Fruit fly (Drosophila melanogaster) whole organism, embryonic: Measurements from ENCODE around the gene CG13928.

Experiments
- ATbp ChIP-seq: fragments of 200-800 bp; sonication (Bioruptor generic); optimal IDR thresholded peaks from 2 replicates; lab custom pipeline; 2017; ENCODE audit warnings: missing biosample characterization, mild to moderate bottlenecking, missing genetic modification characterization, missing genetic modification reagents
- CG1024 ChIP-seq: fragments of 200-800 bp; sonication (Bioruptor generic); IDR thresholded peaks from 2 replicates; pipeline ENCODE4 v1.3.6; 2022; ENCODE audit warnings: missing biosample characterization, missing genetic modification characterization
- CG10321 ChIP-seq: fragments of 200-800 bp; sonication (Bioruptor generic); IDR thresholded peaks from 2 replicates; pipeline ENCODE4 v1.3.6; 2022; ENCODE audit warnings: missing biosample characterization, missing genetic modification characterization
- CG10654 ChIP-seq: fragments of 200-800 bp; sonication (Bioruptor generic); optimal IDR thresholded peaks from 2 replicates; lab custom pipeline; 2016; ENCODE audit warnings: missing biosample characterization, missing genetic modification characterization
- CG11723 ChIP-seq: fragments of 200-800 bp; sonication (Bioruptor generic); optimal IDR thresholded peaks from 2 replicates; lab custom pipeline; 2017; ENCODE audit warnings: missing biosample characterization, mild to moderate bottlenecking, missing genetic modification characterization
- CG12236 ChIP-seq: fragments of 200-800 bp; sonication (Bioruptor generic); optimal IDR thresholded peaks from 2 replicates; lab custom pipeline; 2016; ENCODE audit warnings: missing biosample characterization, missing genetic modification characterization
- CG12299 ChIP-seq: fragments of 200-800 bp; sonication (Bioruptor generic); optimal IDR thresholded peaks from 2 replicates; lab custom pipeline; 2018; ENCODE audit warnings: missing biosample characterization, mild to moderate bottlenecking, missing genetic modification characterization
- CG12391 ChIP-seq: fragments of 200-800 bp; sonication (Bioruptor generic); optimal IDR thresholded peaks from 3 replicates; lab custom pipeline; 2018; ENCODE audit warnings: missing biosample characterization, mild to moderate bottlenecking, missing genetic modification characterization, moderate library complexity
- CG17912 ChIP-seq: fragments of 200-800 bp; sonication (Bioruptor generic); optimal IDR thresholded peaks from 2 replicates; lab custom pipeline; 2018; ENCODE audit warnings: missing biosample characterization, mild to moderate bottlenecking, missing genetic modification characterization
- CG3838 ChIP-seq: fragments of 200-800 bp; sonication (Bioruptor generic); optimal IDR thresholded peaks from 3 replicates; lab custom pipeline; 2016; ENCODE audit warnings: missing biosample characterization, missing genetic modification characterization
- CG3995 ChIP-seq: fragments of 200-800 bp; sonication (Bioruptor generic); optimal IDR thresholded peaks from 3 replicates; lab custom pipeline; 2016; ENCODE audit warnings: missing biosample characterization, missing genetic modification characterization
- CG4707 ChIP-seq: fragments of 200-800 bp; sonication (Bioruptor generic); optimal IDR thresholded peaks from 2 replicates; lab custom pipeline; 2018; ENCODE audit warnings: missing biosample characterization, mild to moderate bottlenecking, missing genetic modification characterization, moderate library complexity
- CG4730 ChIP-seq: fragments of 200-800 bp; sonication (Bioruptor generic); IDR thresholded peaks from 2 replicates; pipeline ENCODE4 v1.3.6; 2022; ENCODE audit warnings: missing biosample characterization, missing genetic modification characterization
- CG4854 ChIP-seq: fragments of 200-800 bp; sonication (Bioruptor generic); optimal IDR thresholded peaks from 2 replicates; lab custom pipeline; 2016; ENCODE audit warnings: missing biosample characterization, missing genetic modification characterization, inconsistent platforms
- CG7372 ChIP-seq: fragments of 200-800 bp; sonication (Bioruptor generic); IDR thresholded peaks from 2 replicates; pipeline ENCODE4 v1.3.6; 2022; ENCODE audit warnings: missing biosample characterization, missing genetic modification characterization
- CG8290 ChIP-seq, 3 experiments: fragments of 200-800 bp; sonication (Bioruptor generic); optimal IDR thresholded peaks; 2 replicates each; lab custom pipeline; 2016 to 2019; ENCODE audit warnings: missing biosample characterization in 3 of 3, missing genetic modification characterization in 3 of 3, mild to moderate bottlenecking in 2 of 3, moderate library complexity in 1 of 3
- Chrac-16 ChIP-seq: fragments of 200-800 bp; sonication (Bioruptor generic); optimal IDR thresholded peaks from 3 replicates; lab custom pipeline; 2016; ENCODE audit warnings: missing biosample characterization, missing genetic modification characterization
- D19A ChIP-seq: fragments of 200-800 bp; optimal IDR thresholded peaks from 3 replicates; lab custom pipeline; 2019; ENCODE audit warnings: missing biosample characterization, mild to moderate bottlenecking, missing genetic modification characterization, moderate library complexity
- Dip3 ChIP-seq: fragments of 200-800 bp; sonication (Bioruptor generic); optimal IDR thresholded peaks from 3 replicates; lab custom pipeline; 2016; ENCODE audit warnings: missing biosample characterization, missing genetic modification characterization
- ERR ChIP-seq: fragments of 200-800 bp; sonication (Bioruptor generic); optimal IDR thresholded peaks from 2 replicates; lab custom pipeline; 2016; ENCODE audit warnings: missing biosample characterization, missing genetic modification characterization
- Fer1 ChIP-seq: fragments of 200-800 bp; sonication (Bioruptor generic); optimal IDR thresholded peaks from 2 replicates; lab custom pipeline; 2017; ENCODE audit warnings: missing biosample characterization, mild to moderate bottlenecking, missing genetic modification characterization
- H2.0 ChIP-seq: fragments of 200-800 bp; sonication (Bioruptor generic); IDR thresholded peaks from 2 replicates; pipeline ENCODE4 v1.3.6; 2022; ENCODE audit warnings: missing biosample characterization, missing genetic modification characterization
- Hand ChIP-seq: fragments of 200-800 bp; sonication (Bioruptor generic); optimal IDR thresholded peaks from 2 replicates; lab custom pipeline; 2017; ENCODE audit warnings: mild to moderate bottlenecking, missing biosample characterization, missing genetic modification reagents, missing genetic modification characterization
- Hmr ChIP-seq: fragments of 200-800 bp; sonication (Bioruptor generic); optimal IDR thresholded peaks from 3 replicates; lab custom pipeline; 2017; ENCODE audit warnings: mild to moderate bottlenecking, missing biosample characterization, missing genetic modification reagents, missing genetic modification characterization
- Hr3 ChIP-seq: fragments of 200-800 bp; sonication (Bioruptor generic); optimal IDR thresholded peaks from 3 replicates; lab custom pipeline; 2016; ENCODE audit warnings: missing biosample characterization, missing genetic modification characterization
- Lhr ChIP-seq: fragments of 200-800 bp; sonication (Bioruptor generic); optimal IDR thresholded peaks from 3 replicates; lab custom pipeline; 2017; ENCODE audit warnings: mild to moderate bottlenecking, missing biosample characterization, missing genetic modification reagents, missing genetic modification characterization
- MTF-1 ChIP-seq: fragments of 200-800 bp; sonication (Bioruptor generic); optimal IDR thresholded peaks from 2 replicates; lab custom pipeline; 2018; ENCODE audit warnings: missing biosample characterization, mild to moderate bottlenecking, missing genetic modification characterization, borderline replicate concordance
- Meics ChIP-seq: fragments of 200-800 bp; sonication (Bioruptor generic); optimal IDR thresholded peaks from 2 replicates; lab custom pipeline; 2017; ENCODE audit warnings: missing biosample characterization, mild to moderate bottlenecking, missing genetic modification characterization
- Side ChIP-seq: fragments of 200-800 bp; sonication (Bioruptor generic); optimal IDR thresholded peaks from 2 replicates; lab custom pipeline; 2016; ENCODE audit warnings: missing biosample characterization, missing genetic modification characterization
- Sox100B ChIP-seq: fragments of 200-800 bp; sonication (Bioruptor generic); optimal IDR thresholded peaks from 3 replicates; lab custom pipeline; 2018; ENCODE audit warnings: missing biosample characterization, mild to moderate bottlenecking, missing genetic modification characterization
- abd-A ChIP-seq: fragments of 200-800 bp; sonication (Bioruptor generic); optimal IDR thresholded peaks from 3 replicates; lab custom pipeline; 2019; ENCODE audit warnings: missing biosample characterization, mild to moderate bottlenecking, missing genetic modification characterization, moderate library complexity
- bbx ChIP-seq: fragments of 200-800 bp; sonication (Bioruptor generic); IDR thresholded peaks from 2 replicates; pipeline ENCODE4 v1.3.6; 2022; ENCODE audit warnings: missing biosample characterization, missing genetic modification characterization; ENCODE audit not compliant: partially characterized antibody
- bigmax ChIP-seq: fragments of 200-800 bp; sonication (Bioruptor generic); optimal IDR thresholded peaks from 2 replicates; lab custom pipeline; 2018; ENCODE audit warnings: missing biosample characterization, mild to moderate bottlenecking, missing genetic modification characterization
- chinmo ChIP-seq: fragments of 200-800 bp; sonication (Bioruptor generic); IDR thresholded peaks from 4 replicates; pipeline ENCODE4 v1.3.6; 2022; ENCODE audit warnings: missing biosample characterization, missing genetic modification characterization; ENCODE audit not compliant: partially characterized antibody
- da ChIP-seq: fragments of 200-800 bp; sonication (Bioruptor generic); optimal IDR thresholded peaks from 2 replicates; lab custom pipeline; 2016; ENCODE audit warnings: missing biosample characterization, missing genetic modification characterization
- dmrt11E ChIP-seq: fragments of 200-800 bp; sonication (Bioruptor generic); optimal IDR thresholded peaks from 3 replicates; lab custom pipeline; 2018; ENCODE audit warnings: missing biosample characterization, mild to moderate bottlenecking, missing genetic modification characterization, moderate library complexity
- dpn ChIP-seq, 2 experiments: fragments of 200-800 bp; sonication (Bioruptor generic); optimal IDR thresholded peaks; 3 replicates each; lab custom pipeline; 2016; ENCODE audit warnings: missing biosample characterization in 2 of 2, missing genetic modification characterization in 2 of 2
- eyg ChIP-seq: fragments of 200-800 bp; sonication (Bioruptor generic); optimal IDR thresholded peaks from 3 replicates; lab custom pipeline; 2016; ENCODE audit warnings: missing biosample characterization, missing genetic modification characterization
- gcm2 ChIP-seq: fragments of 200-800 bp; sonication (Bioruptor generic); optimal IDR thresholded peaks from 2 replicates; lab custom pipeline; 2016; ENCODE audit warnings: missing biosample characterization, missing genetic modification characterization
- gro ChIP-seq: fragments of 200-800 bp; sonication (Bioruptor generic); optimal IDR thresholded peaks from 2 replicates; lab custom pipeline; 2016; ENCODE audit warnings: missing biosample characterization, missing genetic modification characterization
- ham ChIP-seq: fragments of 200-800 bp; sonication (Bioruptor generic); IDR thresholded peaks from 2 replicates; pipeline ENCODE4 v1.3.6; 2022; ENCODE audit warnings: missing biosample characterization, missing genetic modification characterization
- hbn ChIP-seq: fragments of 200-800 bp; sonication (Bioruptor generic); IDR thresholded peaks from 2 replicates; pipeline ENCODE4 v1.3.6; 2022; ENCODE audit warnings: missing biosample characterization, missing genetic modification characterization; ENCODE audit not compliant: partially characterized antibody
- nmo ChIP-seq: fragments of 200-800 bp; sonication (Bioruptor generic); optimal IDR thresholded peaks from 2 replicates; lab custom pipeline; 2018; ENCODE audit warnings: missing biosample characterization, mild to moderate bottlenecking, missing genetic modification characterization, moderate library complexity
- sima ChIP-seq: fragments of 200-800 bp; sonication (Bioruptor generic); optimal IDR thresholded peaks from 2 replicates; lab custom pipeline; 2016; ENCODE audit warnings: missing biosample characterization, missing genetic modification characterization
- sna ChIP-seq: fragments of 200-800 bp; sonication (Bioruptor generic); IDR thresholded peaks from 2 replicates; pipeline ENCODE4 v1.3.6; 2022; ENCODE audit warnings: missing biosample characterization, missing genetic modification characterization; ENCODE audit not compliant: partially characterized antibody
- sr ChIP-seq: fragments of 200-800 bp; sonication (Bioruptor generic); IDR thresholded peaks from 3 replicates; pipeline ENCODE4 v1.3.6; 2022; ENCODE audit warnings: missing biosample characterization, missing genetic modification characterization
- tgo ChIP-seq: fragments of 200-800 bp; sonication (Bioruptor generic); IDR thresholded peaks from 3 replicates; pipeline ENCODE4 v1.3.6; 2022; ENCODE audit warnings: missing biosample characterization, missing genetic modification characterization
- trem ChIP-seq: fragments of 200-800 bp; optimal IDR thresholded peaks from 3 replicates; lab custom pipeline; 2019; ENCODE audit warnings: missing biosample characterization, mild to moderate bottlenecking, missing genetic modification characterization, moderate library complexity
- twi ChIP-seq: fragments of 200-800 bp; optimal IDR thresholded peaks from 2 replicates; lab custom pipeline; 2019; ENCODE audit warnings: missing biosample characterization, mild to moderate bottlenecking, missing genetic modification characterization, moderate library complexity

Gene CG13928

dm6 chr3L:1639185-1639812, 11.1 kb upstream of the CG13928 start, which contains the start of the genes Mettl2 and Bgb (continued):
- TF ChIP-seq CG8290 (GFP tag; optimal IDR thresholded peaks at IDR 0.05; lab: Kevin White, UChicago) (peak; percentile 57), CG8290 (tag; optimal IDR thresholded peaks at IDR 0.05; lab: Kevin White, UChicago) (no peak), CG12236 (peak; percentile 20), Hmr (GFP tag; lab: Kevin White, UChicago) (peak; percentile 63), Sox100B (GFP tag; lab: Kevin White, UChicago) (no peak), nmo (GFP tag; lab: Kevin White, UChicago) (peak; percentile 83), ERR (GFP tag; lab: Kevin White, UChicago) (peak; percentile 28), CG12391 (tag; lab: Kevin White, UChicago) (peak; percentile 75), Hand (GFP tag; lab: Kevin White, UChicago) (no peak), ATbp (GFP tag; lab: Kevin White, UChicago) (no peak), CG10654 (GFP tag; lab: Kevin White, UChicago) (peak; percentile 68), dpn (GFP tag; optimal IDR thresholded peaks at IDR 0.05; lab: Kevin White, UChicago) (peak; percentile 79 to 81), CG17912 (GFP tag; lab: Kevin White, UChicago) (no peak), hbn (GFP tag; lab: Robert Waterston, UW) (peak; percentile 62), bigmax (GFP tag; lab: Kevin White, UChicago) (no peak), CG12299 (tag; lab: Kevin White, UChicago) (no peak), Dip3 (peak; percentile 80), twi (peak; percentile 59), gcm2 (no peak), CG7372 (GFP tag; lab: Robert Waterston, UW) (peak; percentile 83), MTF-1 (no peak), abd-A (no peak), CG10321 (GFP tag; lab: Robert Waterston, UW) (no peak), CG4730 (GFP tag; lab: Robert Waterston, UW) (peak; percentile 77), tgo (peak; percentile 86), ham (GFP tag; lab: Robert Waterston, UW) (0 out of 2 replicates have a peak, but pooled peaks have one; percentile 31), Chrac-16 (GFP tag; lab: Kevin White, UChicago) (peak; percentile 76), da (GFP tag; lab: Kevin White, UChicago) (peak; percentile 61), CG4707 (no peak), Meics (peak; percentile 75), Lhr (GFP tag; lab: Kevin White, UChicago) (no peak), H2.0 (GFP tag; lab: Robert Waterston, UW) (peak; percentile 60), CG3995 (GFP tag; lab: Kevin White, UChicago) (peak; percentile 35), eyg (GFP tag; lab: Kevin White, UChicago) (peak; percentile 73), trem (tag; lab: Kevin White, UChicago) (peak; percentile 78), gro (peak; percentile 81), CG4854 (GFP tag; lab: Kevin White, UChicago) (no peak), sna (GFP tag; lab: Robert Waterston, UW) (peak; percentile 69; the same call in 1 of the 2 replicates), CG3838 (GFP tag; lab: Kevin White, UChicago) (no peak), CG11723 (GFP tag; lab: Kevin White, UChicago) (no peak), chinmo (no peak), sr (GFP tag; lab: Robert Waterston, UW) (no peak), Fer1 (GFP tag; lab: Kevin White, UChicago) (peak; percentile 58), dmrt11E (tag; lab: Kevin White, UChicago) (peak; percentile 67), Side (GFP tag; lab: Kevin White, UChicago) (peak; percentile 72), bbx (GFP tag; lab: Robert Waterston, UW) (peak; percentile 41; the same call in 1 of the 2 replicates), CG1024 (GFP tag; lab: Robert Waterston, UW) (no peak), D19A (tag; lab: Kevin White, UChicago) (no peak), Hr3 (GFP tag; lab: Kevin White, UChicago) (peak; percentile 80), sima (GFP tag; lab: Kevin White, UChicago) (peak; percentile 40)
